Fruit fly (Drosophila melanogaster) whole organism, embryonic: Measurements from ENCODE around the gene pxb.

Source experiments
- Abd-B ChIP-seq: fragments of 200-800 bp; sonication (Bioruptor generic); optimal IDR thresholded peaks from 2 replicates; lab custom pipeline; 2018; ENCODE audit warnings: missing biosample characterization, mild to moderate bottlenecking, missing genetic modification characterization, moderate library complexity
- Adf1 ChIP-seq: fragments of 200-800 bp; sonication (Bioruptor generic); IDR thresholded peaks from 2 replicates; pipeline ENCODE4 v1.3.6; 2022; ENCODE audit warnings: missing biosample characterization, missing genetic modification characterization
- Bdp1 ChIP-seq: fragments of 200-800 bp; sonication (Bioruptor generic); optimal IDR thresholded peaks from 3 replicates; lab custom pipeline; 2016; ENCODE audit warnings: missing biosample characterization, missing genetic modification characterization
- BtbVII ChIP-seq: fragments of 200-800 bp; sonication (Bioruptor generic); optimal IDR thresholded peaks from 3 replicates; lab custom pipeline; 2017; ENCODE audit warnings: missing biosample characterization, mild to moderate bottlenecking, missing genetic modification characterization
- CG10565 ChIP-seq: fragments of 200-800 bp; sonication (Bioruptor generic); optimal IDR thresholded peaks from 3 replicates; lab custom pipeline; 2016; ENCODE audit warnings: missing biosample characterization, mild to moderate bottlenecking, missing genetic modification characterization
- CG10959 ChIP-seq: fragments of 200-800 bp; sonication (Bioruptor generic); IDR thresholded peaks from 2 replicates; pipeline ENCODE4 v1.3.6; 2022; ENCODE audit warnings: missing biosample characterization, missing genetic modification characterization
- CG11723 ChIP-seq: fragments of 200-800 bp; sonication (Bioruptor generic); optimal IDR thresholded peaks from 2 replicates; lab custom pipeline; 2017; ENCODE audit warnings: missing biosample characterization, mild to moderate bottlenecking, missing genetic modification characterization
- CG12942 ChIP-seq: fragments of 200-800 bp; sonication (Bioruptor generic); optimal IDR thresholded peaks from 3 replicates; lab custom pipeline; 2016; ENCODE audit warnings: missing biosample characterization, missing genetic modification characterization
- CG13123 ChIP-seq: fragments of 200-800 bp; sonication (Bioruptor generic); optimal IDR thresholded peaks from 2 replicates; lab custom pipeline; 2016; ENCODE audit warnings: missing biosample characterization, missing genetic modification characterization
- CG13287 ChIP-seq: fragments of 200-800 bp; sonication (Bioruptor generic); IDR thresholded peaks from 2 replicates; pipeline ENCODE4 v1.3.6; 2022; ENCODE audit warnings: missing biosample characterization, missing genetic modification characterization; ENCODE audit not compliant: partially characterized antibody
- CG14710 ChIP-seq: fragments of 200-800 bp; sonication (Bioruptor generic); optimal IDR thresholded peaks from 3 replicates; lab custom pipeline; 2019; ENCODE audit warnings: missing biosample characterization, mild to moderate bottlenecking, missing genetic modification characterization, moderate library complexity
- CG15514 ChIP-seq: fragments of 200-800 bp; sonication (Bioruptor generic); optimal IDR thresholded peaks from 3 replicates; lab custom pipeline; 2017; ENCODE audit warnings: missing biosample characterization, missing genetic modification characterization, mild to moderate bottlenecking, moderate library complexity, missing genetic modification reagents
- CG1647 ChIP-seq: fragments of 200-800 bp; sonication (Bioruptor generic); optimal IDR thresholded peaks from 3 replicates; lab custom pipeline; 2016; ENCODE audit warnings: missing biosample characterization, missing genetic modification characterization
- CG18619 ChIP-seq: fragments of 200-800 bp; sonication (Bioruptor generic); optimal IDR thresholded peaks from 3 replicates; lab custom pipeline; 2017; ENCODE audit warnings: missing biosample characterization, mild to moderate bottlenecking, missing genetic modification characterization
- CG18764 ChIP-seq: fragments of 200-800 bp; sonication (Bioruptor generic); optimal IDR thresholded peaks from 3 replicates; lab custom pipeline; 2016; ENCODE audit warnings: missing biosample characterization, missing genetic modification characterization
- CG32532 ChIP-seq: fragments of 200-800 bp; sonication (Bioruptor generic); IDR thresholded peaks from 2 replicates; pipeline ENCODE4 v1.3.6; 2022; ENCODE audit warnings: missing biosample characterization, missing genetic modification characterization
- CG32767 ChIP-seq: fragments of 200-800 bp; sonication (Bioruptor generic); IDR thresholded peaks from 2 replicates; pipeline ENCODE4 v1.3.6; 2022; ENCODE audit warnings: missing biosample characterization, missing genetic modification characterization
- CG33213 ChIP-seq: fragments of 200-800 bp; sonication (Bioruptor generic); optimal IDR thresholded peaks from 3 replicates; lab custom pipeline; 2016; ENCODE audit warnings: missing biosample characterization, missing genetic modification characterization
- CG34422 ChIP-seq: fragments of 200-800 bp; sonication (Bioruptor generic); IDR thresholded peaks from 3 replicates; pipeline ENCODE4 v1.3.6; 2022; ENCODE audit warnings: missing biosample characterization, missing genetic modification characterization
- CG3847 ChIP-seq: fragments of 200-800 bp; sonication (Bioruptor generic); IDR thresholded peaks from 2 replicates; pipeline ENCODE4 v1.3.6; 2022; ENCODE audit warnings: missing biosample characterization, missing genetic modification characterization
- CG7556 ChIP-seq: fragments of 200-800 bp; sonication (Bioruptor generic); optimal IDR thresholded peaks from 2 replicates; lab custom pipeline; 2017; ENCODE audit warnings: missing biosample characterization, mild to moderate bottlenecking, missing genetic modification characterization
- CG7745 ChIP-seq: fragments of 200-800 bp; sonication (Bioruptor generic); optimal IDR thresholded peaks from 2 replicates; lab custom pipeline; 2018; ENCODE audit warnings: missing biosample characterization, mild to moderate bottlenecking, missing genetic modification characterization, moderate library complexity
- CG8089 ChIP-seq: fragments of 200-800 bp; sonication (Bioruptor generic); optimal IDR thresholded peaks from 3 replicates; lab custom pipeline; 2016; ENCODE audit warnings: missing biosample characterization, missing genetic modification characterization
- Hr78 ChIP-seq, 2 experiments: fragments of 200-800 bp in 1 of 2; fragments of >200 bp in 1 of 2; sonication (Bioruptor generic) in 1 of 2; optimal IDR thresholded peaks; 2 replicates each; lab custom pipeline; 2017 to 2019; ENCODE audit warnings: missing biosample characterization in 2 of 2, missing genetic modification characterization in 2 of 2, mild to moderate bottlenecking in 1 of 2, moderate library complexity in 1 of 2
- NC2β ChIP-seq: fragments of 200-800 bp; sonication (Bioruptor generic); optimal IDR thresholded peaks from 2 replicates; lab custom pipeline; 2016; ENCODE audit warnings: missing biosample characterization, missing genetic modification characterization
- Optix ChIP-seq: fragments of 200-800 bp; sonication (Bioruptor generic); IDR thresholded peaks from 3 replicates; pipeline ENCODE4 v1.3.6; 2022; ENCODE audit warnings: missing biosample characterization, missing genetic modification characterization
- Pdp1 ChIP-seq, 2 experiments: fragments of 200-800 bp; sonication (Bioruptor generic); optimal IDR thresholded peaks; 3 replicates each; lab custom pipeline; 2016; ENCODE audit warnings: missing biosample characterization in 2 of 2, missing genetic modification characterization in 2 of 2, mild to moderate bottlenecking in 1 of 2, moderate library complexity in 1 of 2
- Rfx ChIP-seq: fragments of 200-800 bp; sonication (Bioruptor generic); IDR thresholded peaks from 2 replicates; pipeline ENCODE4 v1.3.6; 2022; ENCODE audit warnings: missing biosample characterization, missing genetic modification characterization
- Scr ChIP-seq: fragments of 200-800 bp; sonication (Bioruptor generic); IDR thresholded peaks from 2 replicates; pipeline ENCODE4 v1.3.6; 2022; ENCODE audit warnings: missing biosample characterization, missing genetic modification characterization; ENCODE audit not compliant: partially characterized antibody
- aop ChIP-seq: fragments of 200-800 bp; sonication (Bioruptor generic); IDR thresholded peaks from 2 replicates; pipeline ENCODE4 v1.3.6; 2022; ENCODE audit warnings: missing biosample characterization, missing genetic modification characterization
- caup ChIP-seq: fragments of 200-800 bp; sonication (Bioruptor generic); optimal IDR thresholded peaks from 3 replicates; lab custom pipeline; 2017; ENCODE audit warnings: missing biosample characterization, mild to moderate bottlenecking, missing genetic modification characterization, moderate library complexity; ENCODE audit not compliant: severe bottlenecking
- dati ChIP-seq: fragments of 200-800 bp; sonication (Bioruptor generic); IDR thresholded peaks from 2 replicates; pipeline ENCODE4 v1.3.6; 2022; ENCODE audit warnings: missing biosample characterization, missing genetic modification characterization
- fd64A ChIP-seq: fragments of 200-800 bp; sonication (Bioruptor generic); optimal IDR thresholded peaks from 3 replicates; lab custom pipeline; 2018; ENCODE audit warnings: missing biosample characterization, mild to moderate bottlenecking, missing genetic modification characterization
- gem ChIP-seq: fragments of 200-800 bp; sonication (Bioruptor generic); optimal IDR thresholded peaks from 2 replicates; lab custom pipeline; 2019; ENCODE audit warnings: missing biosample characterization, mild to moderate bottlenecking, missing genetic modification characterization, moderate library complexity
- gro ChIP-seq: fragments of 200-800 bp; sonication (Bioruptor generic); optimal IDR thresholded peaks from 2 replicates; lab custom pipeline; 2016; ENCODE audit warnings: missing biosample characterization, missing genetic modification characterization
- h ChIP-seq: fragments of >200 bp; optimal IDR thresholded peaks from 2 replicates; lab custom pipeline; 2017
- lov ChIP-seq, 2 experiments: fragments of 200-800 bp in 1 of 2; fragments of >200 bp in 1 of 2; sonication (Bioruptor generic) in 1 of 2; IDR thresholded peaks in 1 of 2; optimal IDR thresholded peaks in 1 of 2; 2 replicates in 1 of 2; 3 replicates in 1 of 2; pipeline versions ENCODE4 v1.3.6 to Lab custom; 2017 to 2022; ENCODE audit warnings: missing biosample characterization in 1 of 2, missing genetic modification characterization in 1 of 2
- mirr ChIP-seq: fragments of 200-800 bp; sonication (Bioruptor generic); optimal IDR thresholded peaks from 3 replicates; lab custom pipeline; 2018; ENCODE audit warnings: missing biosample characterization, mild to moderate bottlenecking, missing genetic modification characterization
- nerfin-1 ChIP-seq: fragments of 200-800 bp; sonication (Bioruptor generic); optimal IDR thresholded peaks from 3 replicates; lab custom pipeline; 2019; ENCODE audit warnings: missing biosample characterization, mild to moderate bottlenecking, missing genetic modification characterization, moderate library complexity
- nmo ChIP-seq: fragments of 200-800 bp; sonication (Bioruptor generic); optimal IDR thresholded peaks from 2 replicates; lab custom pipeline; 2018; ENCODE audit warnings: missing biosample characterization, mild to moderate bottlenecking, missing genetic modification characterization, moderate library complexity
- p53 ChIP-seq: fragments of 200-800 bp; sonication (Bioruptor generic); optimal IDR thresholded peaks from 2 replicates; lab custom pipeline; 2016; ENCODE audit warnings: missing biosample characterization, missing genetic modification characterization
- peb ChIP-seq: fragments of 200-800 bp; sonication (Bioruptor generic); IDR thresholded peaks from 2 replicates; pipeline ENCODE4 v1.3.6; 2022; ENCODE audit warnings: missing biosample characterization, missing genetic modification characterization
- pho ChIP-seq: fragments of 200-800 bp; sonication (Bioruptor generic); optimal IDR thresholded peaks from 2 replicates; lab custom pipeline; 2016; ENCODE audit warnings: missing biosample characterization, missing genetic modification characterization
- pita ChIP-seq: fragments of 200-800 bp; sonication (Bioruptor generic); optimal IDR thresholded peaks from 2 replicates; lab custom pipeline; 2017; ENCODE audit warnings: missing biosample characterization, mild to moderate bottlenecking, missing genetic modification characterization
- pros ChIP-seq: fragments of 200-800 bp; sonication (Bioruptor generic); optimal IDR thresholded peaks from 3 replicates; lab custom pipeline; 2019; ENCODE audit warnings: missing biosample characterization, mild to moderate bottlenecking, missing genetic modification characterization, moderate library complexity
- sim ChIP-seq: fragments of 200-800 bp; sonication (Bioruptor generic); IDR thresholded peaks from 2 replicates; pipeline ENCODE4 v1.3.6; 2022; ENCODE audit warnings: missing biosample characterization, missing genetic modification characterization
- sisA ChIP-seq: fragments of 200-800 bp; sonication (Bioruptor generic); IDR thresholded peaks from 2 replicates; pipeline ENCODE4 v1.3.6; 2022; ENCODE audit warnings: missing biosample characterization, missing genetic modification characterization
- tin ChIP-seq: fragments of 200-800 bp; sonication (Bioruptor generic); optimal IDR thresholded peaks from 3 replicates; lab custom pipeline; 2016; ENCODE audit warnings: missing biosample characterization, missing genetic modification characterization
- toy ChIP-seq: fragments of 200-800 bp; sonication (Bioruptor generic); IDR thresholded peaks from 2 replicates; pipeline ENCODE4 v1.3.6; 2022; ENCODE audit warnings: missing biosample characterization, missing genetic modification characterization
- ttk ChIP-seq: fragments of 200-800 bp; sonication (Bioruptor generic); IDR thresholded peaks from 2 replicates; pipeline ENCODE4 v2.1.2; 2022; ENCODE audit warnings: missing biosample characterization, missing genetic modification characterization
- twi ChIP-seq: fragments of 200-800 bp; optimal IDR thresholded peaks from 2 replicates; lab custom pipeline; 2019; ENCODE audit warnings: missing biosample characterization, mild to moderate bottlenecking, missing genetic modification characterization, moderate library complexity
- zfh1 ChIP-seq: fragments of 200-800 bp; sonication (Bioruptor generic); IDR thresholded peaks from 3 replicates; pipeline ENCODE4 v1.3.6; 2022; ENCODE audit warnings: missing biosample characterization, missing genetic modification characterization

The pxb gene

DNA sequence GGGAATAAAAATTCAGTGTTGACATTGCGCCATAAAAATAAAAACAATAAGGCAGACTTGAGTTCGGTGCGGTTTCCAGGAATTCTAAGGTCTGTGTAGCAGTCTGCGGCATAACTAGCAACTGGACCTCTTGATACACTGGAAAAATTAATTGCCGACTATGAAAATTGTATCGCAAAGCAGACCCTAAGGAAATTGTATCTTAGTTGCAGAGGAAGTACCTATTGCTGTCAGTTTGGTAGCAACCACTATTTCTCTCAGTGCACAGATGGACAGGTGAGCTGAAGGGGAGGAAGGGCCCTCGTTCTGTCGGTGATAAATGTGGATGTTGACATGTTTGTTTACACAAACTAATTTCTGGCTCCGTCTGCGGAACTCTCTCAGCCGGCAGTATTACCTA lies 21.2 kb upstream of the pxb start (continued):
- no peak for TF ChIP-seq CG13123 (GFP tag; lab: Kevin White, UChicago)
- TF ChIP-seq Hr78 (GFP tag; optimal IDR thresholded peaks at IDR 0.05; lab: Kevin White, UChicago): no peak
- TF ChIP-seq Pdp1 (GFP tag; optimal IDR thresholded peaks at IDR 0.05; lab: Kevin White, UChicago): peak; percentile 11 to 45
- TF ChIP-seq NC2β (GFP tag; lab: Kevin White, UChicago): peak; percentile 14
- peak; percentile 17 for TF ChIP-seq tin
- 0 out of 2 replicates have a peak, but pooled peaks have one; percentile 21 for TF ChIP-seq dati (GFP tag; lab: Robert Waterston, UW)
- TF ChIP-seq Optix: no peak
- TF ChIP-seq gem (tag; lab: Kevin White, UChicago): peak; percentile 71
- no peak for TF ChIP-seq pho (GFP tag; lab: Kevin White, UChicago)
- no peak for TF ChIP-seq CG33213
- peak; percentile 32 for TF ChIP-seq nerfin-1 (tag; lab: Kevin White, UChicago)
- peak; percentile 5 for TF ChIP-seq CG1647 (GFP tag; lab: Kevin White, UChicago)
- 0 out of 2 replicates have a peak, but pooled peaks have one; percentile 23 for TF ChIP-seq aop (GFP tag; lab: Robert Waterston, UW)
- TF ChIP-seq CG7745 (tag; lab: Kevin White, UChicago): no peak
- peak; percentile 78 for TF ChIP-seq zfh1
- no peak for TF ChIP-seq Rfx (GFP tag; lab: Robert Waterston, UW)
- peak; percentile 48; the same call in 1 of the 2 replicates for TF ChIP-seq sisA (GFP tag; lab: Robert Waterston, UW)
- TF ChIP-seq ttk (GFP tag; lab: Robert Waterston, UW): peak; percentile 18; the same call in 1 of the 2 replicates
- TF ChIP-seq pita: no peak
- TF ChIP-seq CG10959 (GFP tag; lab: Robert Waterston, UW): peak; percentile 62
- peak; percentile 29 for TF ChIP-seq CG14710 (tag; lab: Kevin White, UChicago)
- no peak for TF ChIP-seq CG10565 (GFP tag; lab: Kevin White, UChicago)
- TF ChIP-seq CG8089: peak; percentile 23
- TF ChIP-seq Abd-B (GFP tag; lab: Kevin White, UChicago): peak; percentile 47
- peak; percentile 9 for TF ChIP-seq CG7556 (GFP tag; lab: Kevin White, UChicago)
- no peak for TF ChIP-seq CG13287 (GFP tag; lab: Robert Waterston, UW)
- TF ChIP-seq h: no peak
- TF ChIP-seq nmo: peak; percentile 73
- peak; percentile 37 for TF ChIP-seq p53
- no peak for TF ChIP-seq lov (optimal IDR thresholded peaks at IDR 0.05; lab: Kevin White, UChicago)
- TF ChIP-seq lov (GFP tag; IDR thresholded peaks at IDR 0.05; lab: Robert Waterston, UW): peak; percentile 76; the same call in 2 of the 3 replicates
- no peak for TF ChIP-seq CG12942 (GFP tag; lab: Kevin White, UChicago)
- TF ChIP-seq peb: 0 out of 2 replicates have a peak, but pooled peaks have one; percentile 8
- no peak for TF ChIP-seq Scr (GFP tag; lab: Robert Waterston, UW)
- 0 out of 3 replicates have a peak, but pooled peaks have one; percentile 9 for TF ChIP-seq CG34422
- no peak for TF ChIP-seq CG15514 (GFP tag; lab: Kevin White, UChicago)
- TF ChIP-seq CG11723 (GFP tag; lab: Kevin White, UChicago): no peak
- TF ChIP-seq sim: peak; percentile 49; the same call in 1 of the 2 replicates
- no peak for TF ChIP-seq CG18764
- TF ChIP-seq toy (GFP tag; lab: Robert Waterston, UW): no peak

DNA sequence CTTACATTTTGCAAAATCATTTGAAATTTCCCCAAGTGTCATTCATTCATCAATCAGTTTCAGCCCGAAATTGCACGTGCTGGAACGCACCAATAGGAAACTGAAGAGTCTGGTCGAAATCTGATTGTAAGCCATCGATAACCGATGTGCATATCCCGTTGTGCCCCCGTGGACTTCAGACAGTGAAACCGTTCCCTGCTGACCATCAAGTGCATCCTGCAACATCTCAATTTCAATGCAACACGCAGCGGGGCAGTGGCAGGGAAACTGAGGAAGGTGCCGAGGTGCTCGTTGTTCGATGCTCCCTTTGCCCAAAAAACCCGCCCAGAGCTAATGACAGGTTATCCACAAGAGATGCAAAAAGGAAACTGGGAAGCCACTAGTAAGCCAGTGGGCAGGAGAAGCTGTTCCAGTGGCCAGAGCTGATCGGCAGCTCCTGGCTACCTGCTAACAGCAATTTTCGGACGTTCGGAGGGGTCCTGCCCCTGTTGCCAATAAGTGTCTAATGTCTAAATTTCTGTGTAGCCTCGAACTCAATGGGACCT lies 19.0 kb upstream of the pxb start:
- no peak for TF ChIP-seq CG18619 (GFP tag; lab: Kevin White, UChicago)
- TF ChIP-seq pros (GFP tag; lab: Kevin White, UChicago): no peak
- TF ChIP-seq fd64A: no peak
- no peak for TF ChIP-seq CG32767 (GFP tag; lab: Robert Waterston, UW)
- no peak for TF ChIP-seq mirr (GFP tag; lab: Kevin White, UChicago)
- TF ChIP-seq CG3847 (GFP tag; lab: Robert Waterston, UW): no peak
- TF ChIP-seq twi (tag; lab: Kevin White, UChicago): peak; percentile 37
- TF ChIP-seq BtbVII (GFP tag; lab: Kevin White, UChicago): no peak
- TF ChIP-seq CG32532 (GFP tag; lab: Robert Waterston, UW): no peak
- no peak for TF ChIP-seq Adf1 (GFP tag; lab: Robert Waterston, UW)
- no peak for TF ChIP-seq Bdp1 (GFP tag; lab: Kevin White, UChicago)
- no peak for TF ChIP-seq caup (GFP tag; lab: Kevin White, UChicago)
- no peak for TF ChIP-seq gro (GFP tag; lab: Kevin White, UChicago)
